Fruit fly (Drosophila melanogaster): ENCODE data around the gene CG43438.

The CG43438 gene

DNA sequence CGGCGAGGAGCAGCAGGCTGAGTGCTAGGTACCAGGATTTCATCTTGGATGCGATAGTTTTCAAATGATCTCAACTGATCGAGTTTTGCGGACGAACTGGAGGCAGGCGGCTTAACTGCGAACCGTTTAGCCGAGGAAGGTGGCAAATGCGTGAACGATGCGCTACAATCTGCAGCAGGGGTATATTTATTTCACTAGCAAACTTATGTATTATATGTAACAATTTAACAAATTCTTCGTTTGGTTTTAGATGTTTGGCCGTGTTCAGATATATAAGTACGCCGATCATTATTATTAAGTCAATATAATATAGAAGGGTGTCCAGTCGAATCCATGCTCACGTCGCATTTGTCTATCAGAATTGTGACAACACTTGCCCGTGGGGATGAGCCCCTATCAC is 5.0 kb upstream of the CG43438 start, which contains the start of gene CG31706:
Gene CG31706, minus strand, starts transcription at position 101 of the 400 bp plus-strand sequence.
- TF ChIP-seq GATAd (GFP tag; optimal IDR thresholded peaks at IDR 0.05), result no peak
- no peak for TF ChIP-seq brk (GFP tag; optimal IDR thresholded peaks at IDR 0.05)
- no peak for TF ChIP-seq Rel (GFP tag; optimal IDR thresholded peaks at IDR 0.05)
- no peak for TF ChIP-seq Rel (tag; optimal IDR thresholded peaks at IDR 0.05)
- no peak for TF ChIP-seq HLH106 (tag; optimal IDR thresholded peaks at IDR 0.05)
- no peak for TF ChIP-seq N (GFP tag; optimal IDR thresholded peaks at IDR 0.05)
- no peak for TF ChIP-seq lola (GFP tag; optimal IDR thresholded peaks at IDR 0.05)
- TF ChIP-seq Hr83 (GFP tag; optimal IDR thresholded peaks at IDR 0.05; ENCODE audit: poor library complexity, severe bottlenecking), result no peak
- no peak for TF ChIP-seq ey (GFP tag; optimal IDR thresholded peaks at IDR 0.05)
- no peak for TF ChIP-seq Hr78 (GFP tag; optimal IDR thresholded peaks at IDR 0.05)
- no peak for TF ChIP-seq OdsH (GFP tag; optimal IDR thresholded peaks at IDR 0.05)
- no peak for TF ChIP-seq Abd-B (GFP tag; optimal IDR thresholded peaks at IDR 0.05)
- no peak for TF ChIP-seq fru (GFP tag; optimal IDR thresholded peaks at IDR 0.05)
- TF ChIP-seq dmrt93B (GFP tag; optimal IDR thresholded peaks at IDR 0.05), result no peak
- TF ChIP-seq tai (GFP tag; optimal IDR thresholded peaks at IDR 0.05), result no peak
- no peak for TF ChIP-seq Dfd (GFP tag; optimal IDR thresholded peaks at IDR 0.05)
- TF ChIP-seq usp (GFP tag; optimal IDR thresholded peaks at IDR 0.05), result no peak
- no peak for TF ChIP-seq psq (GFP tag; optimal IDR thresholded peaks at IDR 0.05)
- TF ChIP-seq Vsx2 (GFP tag; optimal IDR thresholded peaks at IDR 0.05; ENCODE audit: partially characterized antibody), result no peak

DNA sequence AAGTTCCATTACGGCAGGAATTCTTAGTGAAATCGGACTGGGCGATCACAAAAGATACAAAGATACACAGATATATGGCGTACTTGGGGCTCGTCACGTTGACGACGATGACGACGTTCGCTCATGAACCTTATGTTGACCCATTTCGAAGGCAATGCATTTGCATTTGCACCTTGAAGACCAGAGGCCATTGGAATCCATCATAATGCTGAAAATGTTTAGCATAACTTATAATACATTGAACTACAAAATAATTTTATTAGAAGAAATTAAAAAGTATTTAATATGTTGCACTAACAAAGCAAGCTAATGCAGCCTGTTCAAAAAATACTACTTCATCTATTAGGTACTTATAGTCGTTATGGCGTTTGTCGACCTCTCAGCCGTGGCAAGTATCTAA is 4.4 kb upstream of the CG43438 start, which contains the start of gene CG34162:
Gene CG34162, plus strand, starts transcription at position 301 of the 400 bp plus-strand sequence.
- no peak for TF ChIP-seq rgr (GFP tag; optimal IDR thresholded peaks at IDR 0.05)
- no peak for TF ChIP-seq Vsx2 (GFP tag; optimal IDR thresholded peaks at IDR 0.05; ENCODE audit: partially characterized antibody)
- no peak for TF ChIP-seq N (GFP tag; optimal IDR thresholded peaks at IDR 0.05)
- TF ChIP-seq h (GFP tag; optimal IDR thresholded peaks at IDR 0.05), result no peak

dm6 chr2L:11553825-11554224 is 17.9 kb downstream of the CG43438 start:
- TF ChIP-seq GATAd (GFP tag; optimal IDR thresholded peaks at IDR 0.05), result no peak
- TF ChIP-seq foxo (GFP tag; optimal IDR thresholded peaks at IDR 0.05), result no peak
- TF ChIP-seq Hr83 (GFP tag; optimal IDR thresholded peaks at IDR 0.05; ENCODE audit: poor library complexity, severe bottlenecking), result no peak
- no peak for TF ChIP-seq brk (GFP tag; optimal IDR thresholded peaks at IDR 0.05)
- TF ChIP-seq Rel (GFP tag; optimal IDR thresholded peaks at IDR 0.05), result no peak
- no peak for TF ChIP-seq Rel (tag; optimal IDR thresholded peaks at IDR 0.05)
- no peak for TF ChIP-seq woc (GFP tag; optimal IDR thresholded peaks at IDR 0.05)
- no peak for TF ChIP-seq sage (GFP tag; optimal IDR thresholded peaks at IDR 0.05)
- TF ChIP-seq Hr78 (GFP tag; optimal IDR thresholded peaks at IDR 0.05), result no peak
- no peak for TF ChIP-seq usp (GFP tag; optimal IDR thresholded peaks at IDR 0.05)
- no peak for TF ChIP-seq Jra (GFP tag; optimal IDR thresholded peaks at IDR 0.05)
- no peak for TF ChIP-seq rgr (GFP tag; optimal IDR thresholded peaks at IDR 0.05)
- TF ChIP-seq Sp1 (GFP tag; optimal IDR thresholded peaks at IDR 0.05), result no peak

DNA sequence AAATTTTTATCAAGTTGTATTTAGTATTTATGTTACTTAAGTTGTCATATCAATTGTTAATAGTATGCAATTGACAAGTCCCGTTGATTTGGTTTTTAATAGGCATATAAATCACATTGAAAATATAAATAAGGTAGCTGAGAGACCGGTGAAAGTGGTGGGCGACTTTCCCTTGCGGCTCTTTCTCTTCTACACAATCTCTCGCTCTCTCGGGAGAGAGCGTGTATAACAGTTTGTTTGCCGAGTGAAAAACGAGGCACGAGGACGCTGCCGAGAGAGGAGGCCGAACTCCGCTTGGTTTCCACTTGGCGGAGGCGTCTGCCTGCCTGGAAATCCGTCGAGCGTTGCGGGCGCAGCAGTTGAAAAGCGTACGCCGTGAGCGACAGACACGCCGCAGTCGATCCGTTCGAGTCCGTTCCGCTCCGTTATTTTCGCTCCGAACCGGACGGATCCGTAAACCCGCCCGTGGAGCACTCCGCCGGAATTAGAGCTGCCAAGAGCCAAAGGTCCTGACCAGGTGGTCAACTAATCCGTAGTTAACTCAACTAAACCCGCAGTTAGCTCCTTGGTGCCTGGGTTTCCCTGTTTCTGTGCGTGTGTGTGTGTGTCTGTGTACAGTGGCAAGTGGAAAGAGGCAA is 45.8 kb downstream of the CG43438 start, which contains the start of gene kek2:
Gene kek2, plus strand, starts transcription at position 321 of the 638 bp plus-strand sequence.
- no peak for TF ChIP-seq CrebA (GFP tag; optimal IDR thresholded peaks at IDR 0.05; ENCODE audit: borderline replicate concordance)
- no peak for TF ChIP-seq Sp1 (GFP tag; optimal IDR thresholded peaks at IDR 0.05)
- no peak for TF ChIP-seq brk (GFP tag; optimal IDR thresholded peaks at IDR 0.05)
- TF ChIP-seq OdsH (GFP tag; optimal IDR thresholded peaks at IDR 0.05), result no peak
- TF ChIP-seq Vsx2 (GFP tag; optimal IDR thresholded peaks at IDR 0.05; ENCODE audit: partially characterized antibody), result no peak

Data from whole organism, wandering third instar larva.